Fruit fly (Drosophila melanogaster): Measurements from ENCODE around the gene CG14342.

- TF ChIP-seq CTCF (optimal IDR thresholded peaks at IDR 0.05) (no peak), CG8478 (optimal IDR thresholded peaks at IDR 0.05) (no peak)
Observed at dm6 chr2L:1207432-1207831, 3.4 kb downstream of the CG14342 start.
